Fruit fly (Drosophila melanogaster): ENCODE results near the gene CG14260.

Gene CG14260

DNA sequence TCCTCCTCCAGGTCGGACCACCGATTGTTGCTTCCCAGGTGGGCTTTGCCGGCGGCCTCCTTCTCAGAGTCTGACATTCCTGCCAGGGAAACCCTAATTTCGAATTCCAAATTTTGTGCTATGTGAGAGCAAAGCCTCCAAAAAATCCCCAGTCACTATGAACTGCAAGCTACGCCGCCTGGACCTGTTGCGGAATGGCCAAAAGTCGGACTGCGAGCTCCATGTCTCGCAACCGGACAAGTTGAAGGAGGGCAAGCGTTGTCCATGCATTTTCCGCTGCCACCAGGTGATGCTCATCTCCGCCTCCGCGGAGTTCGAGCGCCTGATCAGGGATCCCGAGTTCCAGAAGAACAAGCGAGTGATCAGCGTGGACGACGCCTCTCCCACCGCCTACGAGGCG is at the start of gene CG14260, which contains the start of gene CG14262:
Gene CG14260 (plus strand): TSS at position 128 of the 400 bp plus-strand sequence.
Gene CG14262 (minus strand): TSS at position 101 of the 400 bp plus-strand sequence.
- no peak for TF ChIP-seq dsf (GFP tag; optimal IDR thresholded peaks at IDR 0.05; ENCODE audit: borderline replicate concordance)
- TF ChIP-seq Hnf4 (GFP tag; optimal IDR thresholded peaks at IDR 0.05), result no peak
- TF ChIP-seq jim (GFP tag; optimal IDR thresholded peaks at IDR 0.05), result no peak
- no peak for TF ChIP-seq Hr78 (GFP tag; optimal IDR thresholded peaks at IDR 0.05)
- TF ChIP-seq Abd-B (GFP tag; optimal IDR thresholded peaks at IDR 0.05), result no peak
- no peak for TF ChIP-seq GATAd (GFP tag; optimal IDR thresholded peaks at IDR 0.05)
- no peak for TF ChIP-seq OdsH (GFP tag; optimal IDR thresholded peaks at IDR 0.05)
- TF ChIP-seq Jra (GFP tag; optimal IDR thresholded peaks at IDR 0.05), result no peak
- TF ChIP-seq Dfd (GFP tag; optimal IDR thresholded peaks at IDR 0.05), result no peak
- TF ChIP-seq usp (GFP tag; optimal IDR thresholded peaks at IDR 0.05), result no peak
- no peak for TF ChIP-seq ey (GFP tag; optimal IDR thresholded peaks at IDR 0.05)
- no peak for TF ChIP-seq Vsx2 (GFP tag; optimal IDR thresholded peaks at IDR 0.05; ENCODE audit: partially characterized antibody)
- no peak for TF ChIP-seq dmrt93B (GFP tag; optimal IDR thresholded peaks at IDR 0.05)
- TF ChIP-seq woc (GFP tag; optimal IDR thresholded peaks at IDR 0.05), result no peak
- no peak for TF ChIP-seq sv (GFP tag; optimal IDR thresholded peaks at IDR 0.05)
- TF ChIP-seq HLH106 (tag; optimal IDR thresholded peaks at IDR 0.05), result no peak
- TF ChIP-seq psq (GFP tag; optimal IDR thresholded peaks at IDR 0.05), result no peak

DNA sequence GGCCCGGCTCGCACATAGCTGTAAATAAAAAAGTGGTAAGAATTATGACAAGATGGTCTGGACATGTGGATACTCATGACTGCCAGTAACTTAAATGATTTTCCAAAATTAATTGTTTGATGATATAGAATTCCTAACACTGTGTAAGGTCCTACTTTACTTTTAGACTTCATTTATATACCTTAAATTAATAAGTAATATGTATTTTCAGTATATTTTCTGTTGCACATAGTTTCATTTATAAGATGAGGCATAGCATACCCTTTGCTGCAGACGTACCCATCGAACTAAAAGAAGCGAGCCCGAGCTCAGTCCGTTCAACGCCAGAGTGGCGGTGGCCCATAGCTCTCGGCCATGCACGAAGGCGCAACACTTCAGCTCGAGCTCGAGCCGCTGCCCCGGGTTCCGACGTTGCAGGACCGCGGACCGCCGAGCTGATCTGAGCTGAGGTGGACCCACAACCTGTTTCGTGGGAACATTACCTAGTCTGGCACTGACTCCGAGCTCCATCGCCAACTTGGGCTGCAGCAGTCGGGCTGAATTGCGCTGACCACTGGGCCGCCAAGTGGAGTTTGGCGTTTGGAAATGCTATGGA is 47.7 kb upstream of the CG14260 start:
- TF ChIP-seq Abd-B (GFP tag; optimal IDR thresholded peaks at IDR 0.05), result no peak
- peak; percentile 64 for TF ChIP-seq HLH106 (tag; optimal IDR thresholded peaks at IDR 0.05)
- TF ChIP-seq CG32264 (GFP tag; optimal IDR thresholded peaks at IDR 0.05), result no peak
- no peak for TF ChIP-seq Myc (optimal IDR thresholded peaks at IDR 0.05)
- TF ChIP-seq dmrt93B (GFP tag; optimal IDR thresholded peaks at IDR 0.05), result peak; percentile 35
- TF ChIP-seq Vsx2 (GFP tag; optimal IDR thresholded peaks at IDR 0.05; ENCODE audit: partially characterized antibody), result no peak
- peak; percentile 46 for TF ChIP-seq br (GFP tag; optimal IDR thresholded peaks at IDR 0.05)
- TF ChIP-seq CG9705 (GFP tag; optimal IDR thresholded peaks at IDR 0.05), result no peak
- no peak for TF ChIP-seq N (GFP tag; optimal IDR thresholded peaks at IDR 0.05)
- no peak for TF ChIP-seq usp (GFP tag; optimal IDR thresholded peaks at IDR 0.05)
- peak; percentile 32 for TF ChIP-seq Jra (GFP tag; optimal IDR thresholded peaks at IDR 0.05)
- no peak for TF ChIP-seq dsf (GFP tag; optimal IDR thresholded peaks at IDR 0.05; ENCODE audit: borderline replicate concordance)
- no peak for TF ChIP-seq Hr83 (GFP tag; optimal IDR thresholded peaks at IDR 0.05; ENCODE audit: poor library complexity, severe bottlenecking)
- TF ChIP-seq OdsH (GFP tag; optimal IDR thresholded peaks at IDR 0.05), result peak; percentile 75
- TF ChIP-seq foxo (GFP tag; optimal IDR thresholded peaks at IDR 0.05), result peak in 1 of 2 experiments; percentile 67
- peak; percentile 67 for TF ChIP-seq brk (GFP tag; optimal IDR thresholded peaks at IDR 0.05)
- no peak for TF ChIP-seq pan (optimal IDR thresholded peaks at IDR 0.05)
- TF ChIP-seq ey (GFP tag; optimal IDR thresholded peaks at IDR 0.05), result peak; percentile 66
- no peak for TF ChIP-seq sv (GFP tag; optimal IDR thresholded peaks at IDR 0.05)
- no peak for TF ChIP-seq lola (GFP tag; optimal IDR thresholded peaks at IDR 0.05)
- TF ChIP-seq psq (GFP tag; optimal IDR thresholded peaks at IDR 0.05), result peak; percentile 69
- TF ChIP-seq sage (GFP tag; optimal IDR thresholded peaks at IDR 0.05), result peak; percentile 25
- TF ChIP-seq tai (GFP tag; optimal IDR thresholded peaks at IDR 0.05), result no peak
- TF ChIP-seq Sp1 (GFP tag; optimal IDR thresholded peaks at IDR 0.05), result peak; percentile 72
- TF ChIP-seq Hnf4 (GFP tag; optimal IDR thresholded peaks at IDR 0.05), result peak; percentile 36
- TF ChIP-seq jim (GFP tag; optimal IDR thresholded peaks at IDR 0.05), result no peak
- TF ChIP-seq rgr (GFP tag; optimal IDR thresholded peaks at IDR 0.05), result peak; percentile 59
- TF ChIP-seq Rel (GFP tag; optimal IDR thresholded peaks at IDR 0.05), result peak; percentile 29
- TF ChIP-seq Rel (tag; optimal IDR thresholded peaks at IDR 0.05), result no peak
- no peak for TF ChIP-seq Dif (GFP tag; optimal IDR thresholded peaks at IDR 0.05; ENCODE audit: partially characterized antibody)
- TF ChIP-seq dl (GFP tag; optimal IDR thresholded peaks at IDR 0.05; ENCODE audit: insufficient read depth in 1 of 2, partially characterized antibody in 2 of 2), result no peak
- TF ChIP-seq woc (GFP tag; optimal IDR thresholded peaks at IDR 0.05), result peak; percentile 96
- no peak for TF ChIP-seq Mio (GFP tag; optimal IDR thresholded peaks at IDR 0.05)
- TF ChIP-seq fru (GFP tag; optimal IDR thresholded peaks at IDR 0.05), result peak; percentile 76
- TF ChIP-seq h (GFP tag; optimal IDR thresholded peaks at IDR 0.05), result peak; percentile 76
- no peak for TF ChIP-seq CrebA (GFP tag; optimal IDR thresholded peaks at IDR 0.05; ENCODE audit: borderline replicate concordance)
- no peak for TF ChIP-seq Hr78 (GFP tag; optimal IDR thresholded peaks at IDR 0.05)
- TF ChIP-seq GATAd (GFP tag; optimal IDR thresholded peaks at IDR 0.05), result no peak
- TF ChIP-seq Dfd (GFP tag; optimal IDR thresholded peaks at IDR 0.05), result no peak

All from whole organism, wandering third instar larva.